Worm (Caenorhabditis elegans): Measurements from ENCODE around the gene BE10.4.

ce11 chrIII:12779676-12780337 is 33.5 kb upstream of the BE10.4 start, which contains the start of gene gab-1:
- TF ChIP-seq B0310.2 (tag; optimal IDR thresholded peaks at IDR 0.05) (no peak), ama-1 (optimal IDR thresholded peaks at IDR 0.05) (no peak), scrt-1 (GFP tag; IDR thresholded peaks at IDR 0.05) (no peak)
